Worm (Caenorhabditis elegans) whole organism, midembryonic: ENCODE measurements around the gene lgc-13.
A peak's percentile ranks its signal among the peaks of the same experiment; 100 is the strongest.

Source experiments
- T22C8.4 ChIP-seq: fragments of 200-800 bp; sonication (Bioruptor generic); IDR thresholded peaks from 2 replicates; pipeline ENCODE4 v1.3.6; 2022; ENCODE audit warnings: missing genetic modification characterization, missing compliant biosample characterization
- cog-1 ChIP-seq: sonication (generic microtip); optimal IDR thresholded peaks from 2 replicates; lab custom pipeline; 2016; ENCODE audit warnings: missing genetic modification characterization, missing compliant biosample characterization
- tab-1 ChIP-seq: fragments of 200-800 bp; sonication (Bioruptor generic); IDR thresholded peaks from 2 replicates; pipeline ENCODE4 v1.3.6; 2022; ENCODE audit warnings: missing genetic modification characterization, missing compliant biosample characterization
- ztf-23 ChIP-seq: fragments of 200-800 bp; sonication (Bioruptor generic); IDR thresholded peaks from 2 replicates; pipeline ENCODE4 v1.3.6; 2022; ENCODE audit warnings: missing genetic modification reagents, missing genetic modification characterization, missing compliant biosample characterization

- TF ChIP-seq ztf-23 (GFP tag; lab: Robert Waterston, UW) (peak; percentile 98), tab-1 (GFP tag; lab: Robert Waterston, UW) (no peak; the same call in 1 of the 2 replicates), cog-1 (peak; percentile 95), T22C8.4 (GFP tag; lab: Robert Waterston, UW) (peak; percentile 97)
These were observed 3.0 kb upstream of the lgc-13 start for ce11 chrX:12106004-12106403.
